Fruit fly (Drosophila melanogaster): ENCODE data around the gene lmd.

DNA sequence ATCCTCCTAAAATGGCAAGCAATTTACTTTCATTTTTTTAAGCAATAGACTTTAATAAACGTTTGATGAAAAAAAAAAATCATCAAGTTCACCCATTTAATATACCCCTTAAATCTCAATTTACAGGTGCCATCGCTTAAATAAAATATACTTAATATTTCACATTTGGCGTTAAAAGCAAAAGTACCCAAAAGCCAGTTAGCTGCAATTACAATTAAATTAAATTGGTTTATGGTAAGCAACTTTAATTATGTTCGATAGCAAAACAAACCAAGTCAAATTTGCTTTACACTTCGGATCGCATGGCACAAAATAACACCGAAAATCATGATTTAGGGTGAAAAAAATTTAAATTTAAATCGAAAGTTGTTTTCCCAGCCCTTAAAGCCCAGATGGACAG is 15.4 kb upstream of the lmd start, which contains the start of gene CG13838:
- no peak for TF ChIP-seq Pif1A (GFP tag; optimal IDR thresholded peaks at IDR 0.05)
- no peak for TF ChIP-seq Ets98B (GFP tag; IDR thresholded peaks at IDR 0.05)
- TF ChIP-seq CG10348 (GFP tag; IDR thresholded peaks at IDR 0.05): no peak
- no peak for TF ChIP-seq Snoo (tag; optimal IDR thresholded peaks at IDR 0.05)
- no peak for TF ChIP-seq CG15710 (tag; optimal IDR thresholded peaks at IDR 0.05)
- no peak for TF ChIP-seq fd96Ca (GFP tag; IDR thresholded peaks at IDR 0.05)
- TF ChIP-seq CG8301 (tag; optimal IDR thresholded peaks at IDR 0.05): no peak
- no peak for TF ChIP-seq CG4496 (GFP tag; IDR thresholded peaks at IDR 0.05)

Measured in whole organism, pupa.